Worm (Caenorhabditis elegans): Measurements from ENCODE around the gene R13A5.11.

The R13A5.11 gene

ce11 chrIII:7557930-7558470 lies 35.1 kb downstream of the R13A5.11 start:
- TF ChIP-seq nhr-25 (tag; optimal IDR thresholded peaks at IDR 0.05), result peak; percentile 32
- peak; percentile 47 for TF ChIP-seq nhr-23 (tag; optimal IDR thresholded peaks at IDR 0.05)
- no peak for TF ChIP-seq R02D3.7 (tag; optimal IDR thresholded peaks at IDR 0.05)
- TF ChIP-seq ceh-9 (tag; optimal IDR thresholded peaks at IDR 0.05), result no peak
- no peak for TF ChIP-seq mdl-1 (tag; optimal IDR thresholded peaks at IDR 0.05)
- no peak for TF ChIP-seq pqm-1 (tag; optimal IDR thresholded peaks at IDR 0.05)
- TF ChIP-seq nhr-12 (tag; optimal IDR thresholded peaks at IDR 0.05), result no peak
- TF ChIP-seq nfya-1 (tag; optimal IDR thresholded peaks at IDR 0.05; ENCODE audit: insufficient read depth), result peak; percentile 56
- TF ChIP-seq nhr-43 (tag; optimal IDR thresholded peaks at IDR 0.05; ENCODE audit: poor library complexity, severe bottlenecking), result no peak

- TF ChIP-seq mml-1 (tag; optimal IDR thresholded peaks at IDR 0.05) (no peak), nhr-25 (tag; optimal IDR thresholded peaks at IDR 0.05) (no peak), fkh-2 (tag; optimal IDR thresholded peaks at IDR 0.05) (no peak), tbx-2 (tag; optimal IDR thresholded peaks at IDR 0.05) (no peak), lin-39 (tag; optimal IDR thresholded peaks at IDR 0.05) (no peak), sea-2 (GFP tag; optimal IDR thresholded peaks at IDR 0.05) (no peak), nhr-77 (tag; optimal IDR thresholded peaks at IDR 0.05) (no peak), ztf-4 (tag; optimal IDR thresholded peaks at IDR 0.05) (no peak), elt-1 (tag; optimal IDR thresholded peaks at IDR 0.05) (no peak), nhr-237 (tag; optimal IDR thresholded peaks at IDR 0.05) (no peak), zag-1 (tag; optimal IDR thresholded peaks at IDR 0.05) (no peak), ceh-9 (tag; optimal IDR thresholded peaks at IDR 0.05) (no peak), snpc-4 (tag; optimal IDR thresholded peaks at IDR 0.05) (no peak), nfya-1 (tag; optimal IDR thresholded peaks at IDR 0.05; ENCODE audit: insufficient read depth) (no peak), daf-12 (tag; optimal IDR thresholded peaks at IDR 0.05) (no peak)
Measured at ce11 chrIII:7555360-7555759, 37.8 kb downstream of the R13A5.11 start, which contains the start of gene ceh-13. Gene ceh-13 (plus strand): TSS chrIII:7555660.

ce11 chrIII:7554697-7555145 lies 38.4 kb downstream of the R13A5.11 start:
- TF ChIP-seq nhr-25 (tag; optimal IDR thresholded peaks at IDR 0.05), result peak; percentile 34
- TF ChIP-seq nfya-1 (tag; optimal IDR thresholded peaks at IDR 0.05; ENCODE audit: insufficient read depth), result peak; percentile 95
- TF ChIP-seq egl-27 (tag; optimal IDR thresholded peaks at IDR 0.05), result no peak
- no peak for TF ChIP-seq zag-1 (tag; optimal IDR thresholded peaks at IDR 0.05)
- peak; percentile 60 for TF ChIP-seq unc-62 (GFP tag; optimal IDR thresholded peaks at IDR 0.05)
- peak; percentile 75 for TF ChIP-seq elt-1 (tag; optimal IDR thresholded peaks at IDR 0.05)

ce11 chrIII:7553693-7554226 lies 39.4 kb downstream of the R13A5.11 start:
- no peak for TF ChIP-seq mdl-1 (tag; optimal IDR thresholded peaks at IDR 0.05)
- no peak for TF ChIP-seq mml-1 (tag; optimal IDR thresholded peaks at IDR 0.05)
- no peak for TF ChIP-seq nhr-76 (tag; optimal IDR thresholded peaks at IDR 0.05)
- TF ChIP-seq unc-62 (GFP tag; optimal IDR thresholded peaks at IDR 0.05), result no peak
- TF ChIP-seq ZK546.5 (tag; optimal IDR thresholded peaks at IDR 0.05), result no peak

- peak; percentile 63 for TF ChIP-seq unc-62 (GFP tag; optimal IDR thresholded peaks at IDR 0.05)
- no peak for TF ChIP-seq mml-1 (tag; optimal IDR thresholded peaks at IDR 0.05)
- no peak for TF ChIP-seq pha-4 (tag; optimal IDR thresholded peaks at IDR 0.05)
- TF ChIP-seq nfya-1 (tag; optimal IDR thresholded peaks at IDR 0.05; ENCODE audit: insufficient read depth), result peak; percentile 37
Measured at ce11 chrIII:7552859-7553258, 40.3 kb downstream of the R13A5.11 start.

- TF ChIP-seq elt-1 (tag; optimal IDR thresholded peaks at IDR 0.05) (peak; percentile 87), nhr-43 (tag; optimal IDR thresholded peaks at IDR 0.05; ENCODE audit: poor library complexity, severe bottlenecking) (no peak), nhr-25 (tag; optimal IDR thresholded peaks at IDR 0.05) (peak; percentile 21)
Measured at ce11 chrIII:7550979-7551378, 42.2 kb downstream of the R13A5.11 start.

- TF ChIP-seq nhr-11 (tag; optimal IDR thresholded peaks at IDR 0.05) (no peak), fkh-2 (tag; optimal IDR thresholded peaks at IDR 0.05) (no peak), lsy-12 (tag; optimal IDR thresholded peaks at IDR 0.05) (no peak), nhr-67 (tag; optimal IDR thresholded peaks at IDR 0.05) (no peak), fkh-10 (GFP tag; optimal IDR thresholded peaks at IDR 0.05) (no peak), unc-62 (GFP tag; optimal IDR thresholded peaks at IDR 0.05) (peak; percentile 59), nfya-1 (tag; optimal IDR thresholded peaks at IDR 0.05; ENCODE audit: insufficient read depth) (peak; percentile 28), skn-1 (tag; optimal IDR thresholded peaks at IDR 0.05) (no peak), ceh-82 (tag; optimal IDR thresholded peaks at IDR 0.05) (no peak), snpc-4 (tag; optimal IDR thresholded peaks at IDR 0.05) (no peak)
Measured at ce11 chrIII:7548963-7549362, 44.2 kb downstream of the R13A5.11 start.
